Worm (Caenorhabditis elegans) whole organism, early embryonic: ENCODE measurements around the gene frm-8.

Experiments
- aly-1 ChIP-seq: sonication (generic microtip); optimal IDR thresholded peaks from 2 replicates; lab custom pipeline; 2016; ENCODE audit warnings: missing genetic modification characterization, missing compliant biosample characterization
- ama-1 ChIP-seq: fragments of 150-350 bp; optimal IDR thresholded peaks from 2 replicates; lab custom pipeline; 2014
- ceh-13 ChIP-seq: fragments of 200-800 bp; sonication (Bioruptor generic); optimal IDR thresholded peaks from 2 replicates; lab custom pipeline; 2018; ENCODE audit warnings: mild to moderate bottlenecking, missing genetic modification characterization, missing compliant biosample characterization
- ceh-36 ChIP-seq: sonication (generic microtip); optimal IDR thresholded peaks from 2 replicates; lab custom pipeline; 2016; ENCODE audit warnings: missing genetic modification characterization, inconsistent platforms, missing compliant biosample characterization
- ets-7 ChIP-seq: sonication (generic microtip); optimal IDR thresholded peaks from 2 replicates; lab custom pipeline; 2016; ENCODE audit warnings: missing genotype, missing genetic modification characterization, missing compliant biosample characterization
- hmg-4 ChIP-seq: fragments of 200-800 bp; sonication (Bioruptor generic); optimal IDR thresholded peaks from 2 replicates; lab custom pipeline; 2018; ENCODE audit warnings: mild to moderate bottlenecking, missing genetic modification characterization, missing compliant biosample characterization
- hnd-1 ChIP-seq: sonication (generic microtip); optimal IDR thresholded peaks from 2 replicates; lab custom pipeline; 2016; ENCODE audit warnings: missing genetic modification characterization, missing compliant biosample characterization
- scrt-1 ChIP-seq: fragments of 200-800 bp; sonication (Bioruptor generic); IDR thresholded peaks from 2 replicates; pipeline ENCODE4 v1.3.6; 2022; ENCODE audit warnings: missing genetic modification characterization, missing compliant biosample characterization

DNA sequence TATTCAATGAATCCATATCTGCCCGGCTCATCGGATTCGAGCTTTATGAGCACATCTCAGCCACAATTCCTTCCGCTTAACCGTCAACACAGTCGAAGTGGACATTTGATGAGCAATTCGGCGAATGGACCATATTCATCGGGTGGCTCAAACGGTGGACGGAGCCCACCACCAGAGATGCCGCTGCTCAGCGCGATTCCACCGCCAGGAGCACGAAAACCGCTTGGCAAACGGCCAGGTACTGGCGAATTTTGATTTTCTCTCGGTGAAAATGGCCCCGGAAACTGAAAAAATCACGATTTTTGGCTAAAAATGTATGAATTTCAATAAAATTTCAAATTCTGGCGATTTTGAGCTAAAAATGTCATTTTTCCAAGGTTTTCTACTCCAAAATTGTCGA, 39.1 kb downstream of the frm-8 start:
- TF ChIP-seq ama-1 (lab: Kevin White, UChicago) (no peak), aly-1 (tag; lab: Kevin White, UChicago) (no peak), scrt-1 (no peak), ceh-36 (tag; lab: Kevin White, UChicago) (no peak), ets-7 (tag; lab: Kevin White, UChicago) (no peak), ceh-13 (GFP tag; lab: Kevin White, UChicago) (no peak), hmg-4 (GFP tag; lab: Kevin White, UChicago) (no peak), hnd-1 (tag; lab: Kevin White, UChicago) (no peak)
